Worm (Caenorhabditis elegans) whole organism, L1 larva: ENCODE measurements around the gene C18G1.9.

Source experiments
- F16B12.6 ChIP-seq: fragments of 150-350 bp; optimal IDR thresholded peaks from 2 replicates; lab custom pipeline; 2014; ENCODE audit warnings: missing biosample characterization, missing genetic modification characterization
- Y116A8C.19 ChIP-seq: sonication (generic microtip); optimal IDR thresholded peaks from 2 replicates; lab custom pipeline; 2016; ENCODE audit warnings: missing compliant biosample characterization, missing genetic modification characterization, borderline replicate concordance
- aha-1 ChIP-seq: fragments of 150-350 bp; optimal IDR thresholded peaks from 2 replicates; lab custom pipeline; 2014; ENCODE audit warnings: missing biosample characterization, missing genetic modification characterization
- alr-1 ChIP-seq: fragments of 200-800 bp; sonication (Bioruptor generic); optimal IDR thresholded peaks from 2 replicates; lab custom pipeline; 2018; ENCODE audit warnings: borderline replicate concordance, mild to moderate bottlenecking, missing genetic modification characterization, missing compliant biosample characterization
- ama-1 ChIP-seq: fragments of 150-350 bp; optimal IDR thresholded peaks from 2 replicates; lab custom pipeline; 2014
- blmp-1 ChIP-seq: fragments of 150-350 bp; optimal IDR thresholded peaks from 2 replicates; lab custom pipeline; 2014; ENCODE audit warnings: missing biosample characterization, missing genetic modification characterization
- ceh-82 ChIP-seq, 3 experiments: fragments of 150-350 bp in 1 of 3; sonication (generic microtip) in 2 of 3; optimal IDR thresholded peaks; 2 replicates each; lab custom pipeline; 2014 to 2017; ENCODE audit warnings: missing biosample characterization in 3 of 3, missing genetic modification characterization in 3 of 3
- ceh-88 ChIP-seq: fragments of 200-800 bp; sonication (Bioruptor generic); IDR thresholded peaks from 2 replicates; pipeline ENCODE4 v1.3.6; 2022; ENCODE audit warnings: missing genetic modification characterization, missing compliant biosample characterization
- efl-1 ChIP-seq, 4 experiments: fragments of 150-350 bp; optimal IDR thresholded peaks in 3 of 4; peaks in 1 of 4; 1 replicate in 1 of 4; 2 replicates in 3 of 4; lab custom pipeline; 2014; ENCODE audit warnings: missing biosample characterization in 2 of 4, missing genetic modification characterization in 2 of 4, missing genetic modification reagents in 2 of 4
- efl-3 ChIP-seq: fragments of 200-800 bp; sonication (Bioruptor generic); optimal IDR thresholded peaks from 2 replicates; lab custom pipeline; 2018; ENCODE audit warnings: mild to moderate bottlenecking, missing genetic modification characterization, missing compliant biosample characterization
- egl-13 ChIP-seq: sonication (generic microtip); optimal IDR thresholded peaks from 2 replicates; lab custom pipeline; 2016; ENCODE audit warnings: missing genotype, missing genetic modification reagents, missing genetic modification characterization, missing compliant biosample characterization
- egl-27 ChIP-seq, 2 experiments: fragments of 150-350 bp in 1 of 2; sonication (generic microtip); optimal IDR thresholded peaks; 3 replicates each; lab custom pipeline; 2017 to 2018; ENCODE audit warnings: missing biosample characterization in 2 of 2, missing genetic modification characterization in 2 of 2, missing genetic modification reagents in 2 of 2
- elt-2 ChIP-seq: sonication (generic microtip); optimal IDR thresholded peaks from 2 replicates; lab custom pipeline; 2016; ENCODE audit warnings: missing genetic modification characterization, mild to moderate bottlenecking, inconsistent platforms, missing compliant biosample characterization, missing genetic modification reagents
- hlh-17 ChIP-seq: fragments of 200-800 bp; sonication (Bioruptor generic); optimal IDR thresholded peaks from 2 replicates; lab custom pipeline; 2018; ENCODE audit warnings: missing genetic modification characterization, mild to moderate bottlenecking, missing compliant biosample characterization, moderate library complexity, borderline replicate concordance
- hlh-4 ChIP-seq: sonication (generic microtip); optimal IDR thresholded peaks from 2 replicates; lab custom pipeline; 2016; ENCODE audit warnings: mild to moderate bottlenecking, missing genetic modification characterization, missing compliant biosample characterization
- irx-1 ChIP-seq: sonication (generic microtip); optimal IDR thresholded peaks from 2 replicates; lab custom pipeline; 2016; ENCODE audit warnings: missing genetic modification characterization, missing compliant biosample characterization
- isw-1 ChIP-seq: fragments of 200-800 bp; sonication (Bioruptor generic); IDR thresholded peaks from 2 replicates; pipeline ENCODE4 v1.3.6; 2022; ENCODE audit warnings: missing genetic modification characterization, missing compliant biosample characterization
- lin-15B ChIP-seq: fragments of 150-350 bp; sonication (generic microtip); optimal IDR thresholded peaks from 3 replicates; lab custom pipeline; 2014; ENCODE audit warnings: missing biosample characterization, missing genetic modification characterization
- lin-35 ChIP-seq, 2 experiments: fragments of 150-350 bp; optimal IDR thresholded peaks; 2 replicates each; lab custom pipeline; 2014; ENCODE audit warnings: missing biosample characterization in 2 of 2, missing genetic modification characterization in 2 of 2, missing genetic modification reagents in 2 of 2
- mdl-1 ChIP-seq, 2 experiments: fragments of 150-350 bp; optimal IDR thresholded peaks; 2 replicates each; lab custom pipeline; 2014 to 2017; ENCODE audit warnings: missing biosample characterization in 2 of 2, missing genetic modification characterization in 2 of 2, inconsistent platforms in 1 of 2
- mef-2 ChIP-seq: fragments of 150-350 bp; optimal IDR thresholded peaks from 2 replicates; lab custom pipeline; 2014; ENCODE audit warnings: missing biosample characterization, missing genetic modification characterization
- mep-1 ChIP-seq: fragments of 150-350 bp; optimal IDR thresholded peaks from 2 replicates; lab custom pipeline; 2014; ENCODE audit warnings: missing biosample characterization, missing genetic modification characterization
- nhr-20 ChIP-seq: sonication (generic microtip); optimal IDR thresholded peaks from 2 replicates; lab custom pipeline; 2016; ENCODE audit warnings: mild to moderate bottlenecking, missing genetic modification characterization, missing compliant biosample characterization
- nhr-237 ChIP-seq: fragments of 150-350 bp; optimal IDR thresholded peaks from 2 replicates; lab custom pipeline; 2014; ENCODE audit warnings: missing biosample characterization, missing genetic modification characterization
- nhr-71 ChIP-seq: sonication (generic microtip); optimal IDR thresholded peaks from 2 replicates; lab custom pipeline; 2016; ENCODE audit warnings: mild to moderate bottlenecking, missing genetic modification characterization, moderate library complexity, missing compliant biosample characterization
- nhr-85 ChIP-seq: sonication (generic microtip); peaks from one replicate; lab custom pipeline; 2016; ENCODE audit warnings: missing genetic modification characterization, inconsistent platforms, missing compliant biosample characterization
- nhr-90 ChIP-seq: sonication (generic microtip); optimal IDR thresholded peaks from 2 replicates; lab custom pipeline; 2016; ENCODE audit warnings: mild to moderate bottlenecking, missing genetic modification characterization, missing compliant biosample characterization; ENCODE audit not compliant: poor library complexity
- pag-3 ChIP-seq: sonication (generic microtip); optimal IDR thresholded peaks from 2 replicates; lab custom pipeline; 2017; ENCODE audit warnings: missing genetic modification characterization, mild to moderate bottlenecking, missing compliant biosample characterization, antibody characterized with exemption, borderline replicate concordance; ENCODE audit not compliant: insufficient read depth
- pqm-1 ChIP-seq: sonication (generic microtip); optimal IDR thresholded peaks from 3 replicates; lab custom pipeline; 2017; ENCODE audit warnings: missing biosample characterization, missing genetic modification characterization
- rnt-1 ChIP-seq: sonication (generic microtip); optimal IDR thresholded peaks from 2 replicates; lab custom pipeline; 2016; ENCODE audit warnings: mild to moderate bottlenecking, missing genetic modification characterization, moderate library complexity, missing compliant biosample characterization
- snpc-4 ChIP-seq: fragments of 150-350 bp; optimal IDR thresholded peaks from 2 replicates; lab custom pipeline; 2014; ENCODE audit warnings: missing biosample characterization, missing genetic modification characterization
- sptf-1 ChIP-seq: fragments of 150-350 bp; optimal IDR thresholded peaks from 2 replicates; lab custom pipeline; 2014; ENCODE audit warnings: missing biosample characterization, missing genetic modification characterization
- tbx-2 ChIP-seq: sonication (generic microtip); optimal IDR thresholded peaks from 2 replicates; lab custom pipeline; 2016; ENCODE audit warnings: missing genetic modification characterization, missing compliant biosample characterization
- tlp-1 ChIP-seq: fragments of 150-350 bp; optimal IDR thresholded peaks from 2 replicates; lab custom pipeline; 2014; ENCODE audit warnings: missing biosample characterization, missing genetic modification characterization
- unc-86 ChIP-seq: sonication (generic microtip); optimal IDR thresholded peaks from 2 replicates; lab custom pipeline; 2016; ENCODE audit warnings: missing genetic modification characterization, missing compliant biosample characterization
- xbp-1 ChIP-seq: sonication (generic microtip); optimal IDR thresholded peaks from 2 replicates; lab custom pipeline; 2016; ENCODE audit warnings: missing genetic modification characterization, missing compliant biosample characterization
- ztf-11 ChIP-seq, 2 experiments: sonication (generic microtip); optimal IDR thresholded peaks; 2 replicates each; lab custom pipeline; 2016 to 2017; ENCODE audit warnings: missing genetic modification characterization in 2 of 2, missing biosample characterization in 1 of 2, missing compliant biosample characterization in 1 of 2

The C18G1.9 gene

DNA sequence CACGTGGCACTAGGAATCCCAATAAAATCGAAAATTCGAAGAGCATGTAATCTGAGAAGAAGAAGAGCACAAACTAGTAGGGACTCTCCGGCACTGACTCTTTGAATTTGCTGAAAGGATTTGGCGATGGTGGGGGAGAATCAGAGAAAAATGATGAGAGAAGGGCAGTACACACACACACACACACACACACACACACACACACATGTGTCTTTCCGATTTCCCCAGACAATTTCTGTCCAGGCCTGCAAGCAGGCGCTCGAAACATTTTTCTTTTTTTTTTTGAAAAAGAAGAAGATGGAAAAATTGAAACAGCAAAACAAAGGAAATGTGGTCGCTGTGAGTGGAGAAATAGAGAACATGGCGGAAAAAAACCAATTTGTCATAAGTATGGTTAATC lies 39.5 kb downstream of the C18G1.9 start, which contains the start of gene tig-2 (continued):
- peak; percentile 27 for TF ChIP-seq xbp-1 (tag; lab: Kevin White, UChicago)
- TF ChIP-seq F16B12.6 (tag; lab: Kevin White, UChicago), result no peak
- no peak for TF ChIP-seq irx-1 (tag; lab: Kevin White, UChicago)
- TF ChIP-seq ama-1 (lab: Kevin White, UChicago), result no peak
- TF ChIP-seq pag-3 (tag; lab: Kevin White, UChicago), result no peak
- TF ChIP-seq nhr-85 (tag; lab: Kevin White, UChicago), result no peak
- TF ChIP-seq egl-13 (tag; lab: Kevin White, UChicago), result no peak
- TF ChIP-seq egl-27 (tag; optimal IDR thresholded peaks at IDR 0.05; lab: Kevin White, UChicago), result no peak
- TF ChIP-seq snpc-4 (tag; lab: Kevin White, UChicago), result no peak
- TF ChIP-seq, all 84 proteins: peak for 18

- TF ChIP-seq lin-15B (tag; lab: Kevin White, UChicago) (no peak), snpc-4 (tag; lab: Kevin White, UChicago) (no peak), ztf-11 (tag; optimal IDR thresholded peaks at IDR 0.05; lab: Kevin White, UChicago) (no peak), pqm-1 (no peak), egl-13 (tag; lab: Kevin White, UChicago) (no peak), hlh-17 (GFP tag; lab: Kevin White, UChicago) (no peak)
These were observed 45.1 kb downstream of the C18G1.9 start, which contains the start of gene F39G3.4 for ce11 chrV:4724453-4724852. F39G3.4 (plus strand) TSS chrV:4724753.

- TF ChIP-seq unc-86 (tag; lab: Kevin White, UChicago), result no peak
- TF ChIP-seq efl-3 (GFP tag; lab: Kevin White, UChicago), result no peak
- no peak for TF ChIP-seq nhr-90 (tag; lab: Kevin White, UChicago)
- no peak for TF ChIP-seq ceh-88
- TF ChIP-seq mep-1, result no peak
- no peak for TF ChIP-seq pag-3 (tag; lab: Kevin White, UChicago)
- TF ChIP-seq aha-1, result no peak
- no peak for TF ChIP-seq Y116A8C.19
- TF ChIP-seq efl-1 (optimal IDR thresholded peaks at IDR 0.05; lab: Kevin White, UChicago), result no peak
- no peak for TF ChIP-seq efl-1 (GFP tag; optimal IDR thresholded peaks at IDR 0.05 in 1 of 2; lab: Kevin White, UChicago)
- TF ChIP-seq nhr-85 (tag; lab: Kevin White, UChicago), result no peak
These were observed 47.2 kb downstream of the C18G1.9 start, which contains the start of gene F39G3.5 for ce11 chrV:4722314-4722713. F39G3.5 (plus strand) TSS chrV:4722614.

- peak; percentile 54 for TF ChIP-seq elt-2
- TF ChIP-seq lin-35 (GFP tag; optimal IDR thresholded peaks at IDR 0.05; lab: Kevin White, UChicago), result peak in 1 of 2 experiments; percentile 44
- no peak for TF ChIP-seq efl-1 (optimal IDR thresholded peaks at IDR 0.05; lab: Kevin White, UChicago)
- TF ChIP-seq efl-1 (GFP tag; optimal IDR thresholded peaks at IDR 0.05 in 1 of 2; lab: Kevin White, UChicago), result peak in 1 of 2 experiments; percentile 27
- no peak for TF ChIP-seq alr-1 (tag; lab: Kevin White, UChicago)
- TF ChIP-seq, all 84 proteins: peak for 3
These were observed 48.6 kb downstream of the C18G1.9 start for ce11 chrV:4720884-4721464.

ce11 chrV:4719965-4720364 lies 49.6 kb downstream of the C18G1.9 start, which contains the start of gene prx-6:
prx-6 (minus strand) TSS chrV:4720093.
- TF ChIP-seq egl-13 (tag; lab: Kevin White, UChicago), result no peak
- TF ChIP-seq nhr-71 (tag; lab: Kevin White, UChicago), result no peak
- TF ChIP-seq rnt-1 (tag; lab: Kevin White, UChicago), result no peak
- TF ChIP-seq tbx-2 (tag; lab: Kevin White, UChicago), result no peak
- no peak for TF ChIP-seq ceh-82 (tag; optimal IDR thresholded peaks at IDR 0.05; lab: Kevin White, UChicago)
- no peak for TF ChIP-seq hlh-4 (tag; lab: Kevin White, UChicago)
- TF ChIP-seq lin-35 (GFP tag; optimal IDR thresholded peaks at IDR 0.05; lab: Kevin White, UChicago), result peak in 1 of 2 experiments; percentile 7
- no peak for TF ChIP-seq pag-3 (tag; lab: Kevin White, UChicago)
- TF ChIP-seq efl-1 (optimal IDR thresholded peaks at IDR 0.05; lab: Kevin White, UChicago), result no peak
- peak in 1 of 2 experiments; percentile 66 for TF ChIP-seq efl-1 (GFP tag; optimal IDR thresholded peaks at IDR 0.05 in 1 of 2; lab: Kevin White, UChicago)
- no peak for TF ChIP-seq nhr-237
- TF ChIP-seq mef-2 (tag; lab: Kevin White, UChicago), result no peak
- no peak for TF ChIP-seq tlp-1 (tag; lab: Kevin White, UChicago)
- peak; percentile 8 for TF ChIP-seq nhr-90 (tag; lab: Kevin White, UChicago)
- TF ChIP-seq F16B12.6 (tag; lab: Kevin White, UChicago), result no peak
- TF ChIP-seq nhr-85 (tag; lab: Kevin White, UChicago), result peak; percentile 31
- TF ChIP-seq sptf-1, result no peak
- TF ChIP-seq nhr-20 (tag; lab: Kevin White, UChicago), result peak; percentile 42
- peak; percentile 51 for TF ChIP-seq elt-2
- TF ChIP-seq mdl-1 (tag; optimal IDR thresholded peaks at IDR 0.05; lab: Kevin White, UChicago), result no peak
- TF ChIP-seq isw-1, result no peak
- TF ChIP-seq blmp-1, result no peak
- no peak for TF ChIP-seq alr-1 (tag; lab: Kevin White, UChicago)
